Fruit fly (Drosophila melanogaster): ENCODE measurements around the gene Daao2.
A peak's percentile ranks its signal among the peaks of the same experiment; 100 is the strongest.

The Daao2 gene

DNA sequence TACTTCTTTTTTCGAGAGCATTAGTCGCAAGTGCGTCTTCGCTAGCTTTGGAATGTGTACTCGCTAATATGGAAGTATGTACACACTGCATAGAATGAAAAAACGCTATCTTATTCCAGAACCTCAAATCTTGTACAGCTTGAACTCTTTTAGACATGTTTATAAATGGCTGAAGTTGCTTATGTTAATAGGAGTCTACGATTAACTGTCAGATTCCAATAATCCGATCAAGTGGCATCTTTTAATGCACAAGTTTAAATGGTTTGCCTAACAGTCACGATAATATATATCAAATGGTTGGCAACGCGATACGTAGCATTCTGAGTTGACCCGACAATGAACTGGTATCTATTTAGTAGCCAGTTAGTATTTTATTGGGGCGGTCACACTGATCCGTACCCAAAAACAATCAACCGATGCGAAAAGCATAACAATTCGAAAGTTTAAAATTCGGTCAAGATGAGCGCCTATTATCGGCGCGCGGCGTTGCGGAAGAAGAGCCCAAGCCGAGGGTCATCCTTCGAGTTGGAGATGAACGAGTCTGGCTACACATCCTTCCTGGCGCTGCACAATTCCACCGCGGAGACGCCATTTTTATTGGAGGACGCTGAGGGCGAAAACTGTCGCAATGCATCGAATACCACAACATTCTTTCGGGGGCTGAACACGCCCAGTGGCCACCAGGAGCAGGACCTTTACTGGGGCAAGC, 49.3 kb downstream of the Daao2 start, which contains the start of gene Rca1 (continued):
- no peak for TF ChIP-seq toy (GFP tag; IDR thresholded peaks at IDR 0.05)
- TF ChIP-seq CG3726 (GFP tag; IDR thresholded peaks at IDR 0.05): no peak
- peak; percentile 62 for TF ChIP-seq HmgZ (tag; optimal IDR thresholded peaks at IDR 0.05)
- TF ChIP-seq CG4404 (GFP tag; IDR thresholded peaks at IDR 0.05): no peak
- TF ChIP-seq BEAF-32 (GFP tag; optimal IDR thresholded peaks at IDR 0.05): peak; percentile 73
- peak; percentile 25 for TF ChIP-seq CG8290 (GFP tag; optimal IDR thresholded peaks at IDR 0.05)
- no peak for TF ChIP-seq CG8290 (tag; optimal IDR thresholded peaks at IDR 0.05)
- TF ChIP-seq crol (GFP tag; IDR thresholded peaks at IDR 0.05): no peak
- TF ChIP-seq unc-4 (GFP tag; IDR thresholded peaks at IDR 0.05; ENCODE audit: partially characterized antibody): peak; percentile 44; the same call in 1 of the 2 replicates
- TF ChIP-seq CG30403 (GFP tag; optimal IDR thresholded peaks at IDR 0.05): peak; percentile 1
- TF ChIP-seq ttk (GFP tag; IDR thresholded peaks at IDR 0.05): no peak
- TF ChIP-seq Sin3A (optimal IDR thresholded peaks at IDR 0.05): peak; percentile 88
- TF ChIP-seq H15 (GFP tag; IDR thresholded peaks at IDR 0.05): no peak
- TF ChIP-seq pum (GFP tag; optimal IDR thresholded peaks at IDR 0.05): no peak
- no peak for TF ChIP-seq tin (GFP tag; optimal IDR thresholded peaks at IDR 0.05)
- no peak for TF ChIP-seq pfk (GFP tag; optimal IDR thresholded peaks at IDR 0.05)
- no peak for TF ChIP-seq NC2β (GFP tag; optimal IDR thresholded peaks at IDR 0.05)
- TF ChIP-seq phol (tag; optimal IDR thresholded peaks at IDR 0.05): peak; percentile 89
- TF ChIP-seq HmgD (GFP tag; optimal IDR thresholded peaks at IDR 0.05): peak; percentile 58
- peak; percentile 53 for TF ChIP-seq CG10267 (tag; optimal IDR thresholded peaks at IDR 0.05)
- no peak for TF ChIP-seq D19A (tag; optimal IDR thresholded peaks at IDR 0.05)
- peak; percentile 58 for TF ChIP-seq CG1603 (tag; optimal IDR thresholded peaks at IDR 0.05)
- no peak; the same call in 2 of the 3 replicates for TF ChIP-seq zen2 (GFP tag; IDR thresholded peaks at IDR 0.05; ENCODE audit: partially characterized antibody)
- peak in 1 of 2 experiments; percentile 14 for TF ChIP-seq tll (GFP tag; optimal IDR thresholded peaks at IDR 0.05)
- TF ChIP-seq CG17568 (GFP tag; optimal IDR thresholded peaks at IDR 0.05): no peak
- TF ChIP-seq Xbp1 (GFP tag; optimal IDR thresholded peaks at IDR 0.05): no peak
- TF ChIP-seq MBD-R2 (GFP tag; IDR thresholded peaks at IDR 0.05): peak; percentile 51
- no peak for TF ChIP-seq Atf-2 (GFP tag; optimal IDR thresholded peaks at IDR 0.05)
- peak; percentile 85 for TF ChIP-seq CTCF (GFP tag; optimal IDR thresholded peaks at IDR 0.05)
- TF ChIP-seq CG13287 (GFP tag; IDR thresholded peaks at IDR 0.05; ENCODE audit: partially characterized antibody): peak; percentile 58
- no peak for TF ChIP-seq ash1 (GFP tag; optimal IDR thresholded peaks at IDR 0.05)
- no peak for TF ChIP-seq danr (GFP tag; IDR thresholded peaks at IDR 0.05)
- TF ChIP-seq ro (GFP tag; IDR thresholded peaks at IDR 0.05): no peak
- TF ChIP-seq tap (tag; optimal IDR thresholded peaks at IDR 0.05): no peak
- no peak for TF ChIP-seq CG8359 (GFP tag; optimal IDR thresholded peaks at IDR 0.05; ENCODE audit: borderline replicate concordance)
- peak; percentile 90 for TF ChIP-seq pita (GFP tag; optimal IDR thresholded peaks at IDR 0.05)
- peak; percentile 60 for TF ChIP-seq nerfin-1 (tag; optimal IDR thresholded peaks at IDR 0.05)
- no peak for TF ChIP-seq CG14050 (GFP tag; IDR thresholded peaks at IDR 0.05)
- no peak for TF ChIP-seq ato (GFP tag; IDR thresholded peaks at IDR 0.05; ENCODE audit: partially characterized antibody)
- TF ChIP-seq vnd (GFP tag; IDR thresholded peaks at IDR 0.05; ENCODE audit: partially characterized antibody): no peak
- TF ChIP-seq bcd (GFP tag; optimal IDR thresholded peaks at IDR 0.05): no peak
- TF ChIP-seq nmo (GFP tag; optimal IDR thresholded peaks at IDR 0.05): peak; percentile 64
- no peak for TF ChIP-seq NFAT (GFP tag; IDR thresholded peaks at IDR 0.05)
- TF ChIP-seq Hsf (GFP tag; optimal IDR thresholded peaks at IDR 0.05): no peak
- TF ChIP-seq Ets65A (GFP tag): peak; percentile 35
- no peak for TF ChIP-seq Atf6 (GFP tag; IDR thresholded peaks at IDR 0.05)
- TF ChIP-seq CG15269 (tag; optimal IDR thresholded peaks at IDR 0.05): no peak
- no peak for TF ChIP-seq cg (GFP tag; optimal IDR thresholded peaks at IDR 0.05)
- TF ChIP-seq CG4854 (GFP tag; optimal IDR thresholded peaks at IDR 0.05): peak; percentile 96
- TF ChIP-seq MTF-1 (GFP tag; optimal IDR thresholded peaks at IDR 0.05; ENCODE audit: borderline replicate concordance): no peak
- TF ChIP-seq nau (GFP tag; optimal IDR thresholded peaks at IDR 0.05): no peak

Measured in whole organism, embryonic.